Worm (Caenorhabditis elegans): ENCODE data around the gene Y43F8B.28.

Y43F8B.28 gene

ce11 chrV:19485690-19486089 is 571 bp downstream of the Y43F8B.28 start, which contains the start of gene Y43F8B.18:
Gene Y43F8B.18, plus strand, starts transcription at chrV:19485990.
- TF ChIP-seq nhr-237 (tag; optimal IDR thresholded peaks at IDR 0.05) = no peak
- TF ChIP-seq egl-27 (tag; optimal IDR thresholded peaks at IDR 0.05) = no peak
- no peak for TF ChIP-seq nhr-10 (tag; optimal IDR thresholded peaks at IDR 0.05)
- no peak for TF ChIP-seq dmd-4 (tag; optimal IDR thresholded peaks at IDR 0.05)
- no peak for TF ChIP-seq ama-1 (optimal IDR thresholded peaks at IDR 0.05)
- TF ChIP-seq unc-55 (GFP tag; optimal IDR thresholded peaks at IDR 0.05) = no peak
- no peak for TF ChIP-seq ceh-16 (tag; optimal IDR thresholded peaks at IDR 0.05)
- no peak for TF ChIP-seq lin-13 (GFP tag; optimal IDR thresholded peaks at IDR 0.05)

DNA sequence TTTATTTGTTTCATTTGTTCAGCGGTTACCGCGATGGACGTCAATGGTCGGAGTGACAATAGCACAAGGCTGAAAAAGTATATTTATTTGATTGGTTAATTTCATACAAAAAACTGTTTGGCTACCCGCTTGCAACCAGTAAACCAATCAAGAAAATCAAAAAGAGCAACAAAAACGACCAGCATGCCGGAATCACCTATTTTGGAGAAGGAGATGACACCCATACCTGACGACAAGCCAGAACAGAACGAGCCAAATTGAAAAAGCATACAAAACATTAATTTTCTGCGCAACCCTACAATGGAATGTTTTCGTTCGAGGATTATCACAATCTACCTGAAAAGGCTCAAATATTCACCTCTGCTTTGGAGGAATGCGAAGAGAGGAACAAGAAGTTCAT is 5.3 kb downstream of the Y43F8B.28 start, which contains the start of gene Y43F8B.7:
TSS of gene Y43F8B.7 (plus strand) at position 301 of the 400 bp plus-strand sequence.
- TF ChIP-seq elt-3 (tag; optimal IDR thresholded peaks at IDR 0.05) (no peak), nhr-10 (tag; optimal IDR thresholded peaks at IDR 0.05) (no peak), nhr-129 (tag; optimal IDR thresholded peaks at IDR 0.05) (no peak), C34F6.9 (tag; optimal IDR thresholded peaks at IDR 0.05) (no peak), nhr-21 (tag; optimal IDR thresholded peaks at IDR 0.05) (no peak), ceh-16 (tag; optimal IDR thresholded peaks at IDR 0.05) (no peak)

DNA sequence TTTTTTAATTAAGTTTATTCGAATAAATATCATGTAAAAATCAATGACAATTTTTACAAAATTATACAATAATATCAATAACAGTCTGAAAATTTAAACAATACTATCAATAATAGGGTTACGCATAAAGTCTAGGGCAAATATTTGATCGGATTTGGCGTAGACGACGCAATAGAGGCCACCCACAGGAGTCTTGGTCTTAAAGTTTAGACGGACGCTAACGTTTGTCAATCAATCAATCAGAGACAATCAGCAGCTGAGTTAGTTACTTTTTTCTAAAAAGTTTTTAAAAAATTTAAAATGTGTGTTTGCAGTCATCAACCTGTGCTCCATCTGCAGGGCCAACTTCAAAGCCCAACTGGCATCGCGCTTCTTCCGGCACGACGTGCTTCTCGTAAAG is 6.2 kb downstream of the Y43F8B.28 start, which contains the start of gene Y43F8B.29:
TSS of gene Y43F8B.29 (plus strand) at position 301 of the 400 bp plus-strand sequence.
- no peak for TF ChIP-seq elt-1 (tag; optimal IDR thresholded peaks at IDR 0.05)
- TF ChIP-seq nhr-25 (tag; optimal IDR thresholded peaks at IDR 0.05) = no peak
- TF ChIP-seq mab-5 (tag; optimal IDR thresholded peaks at IDR 0.05) = no peak
- TF ChIP-seq nhr-10 (tag; optimal IDR thresholded peaks at IDR 0.05) = no peak
- TF ChIP-seq aly-2 (tag; optimal IDR thresholded peaks at IDR 0.05) = no peak
- no peak for TF ChIP-seq R02D3.7 (tag; optimal IDR thresholded peaks at IDR 0.05)
- no peak for TF ChIP-seq lsy-2 (tag; optimal IDR thresholded peaks at IDR 0.05)
- TF ChIP-seq unc-39 (tag; optimal IDR thresholded peaks at IDR 0.05) = no peak
- no peak for TF ChIP-seq crh-2 (tag; optimal IDR thresholded peaks at IDR 0.05)
- TF ChIP-seq egl-27 (tag; optimal IDR thresholded peaks at IDR 0.05) = no peak
- no peak for TF ChIP-seq lin-13 (GFP tag; optimal IDR thresholded peaks at IDR 0.05)
- no peak for TF ChIP-seq lin-39 (tag; optimal IDR thresholded peaks at IDR 0.05)
- TF ChIP-seq mbf-1 (tag; optimal IDR thresholded peaks at IDR 0.05) = no peak
- no peak for TF ChIP-seq sem-4 (tag; optimal IDR thresholded peaks at IDR 0.05)
- no peak for TF ChIP-seq nhr-23 (tag; optimal IDR thresholded peaks at IDR 0.05)

- no peak for TF ChIP-seq crh-2 (tag; optimal IDR thresholded peaks at IDR 0.05)
- TF ChIP-seq ZK546.5 (tag; optimal IDR thresholded peaks at IDR 0.05) = no peak
- no peak for TF ChIP-seq egl-27 (tag; optimal IDR thresholded peaks at IDR 0.05)
- no peak for TF ChIP-seq unc-55 (GFP tag; optimal IDR thresholded peaks at IDR 0.05)
- no peak for TF ChIP-seq gmeb-1 (tag; optimal IDR thresholded peaks at IDR 0.05)
- no peak for TF ChIP-seq mbf-1 (tag; optimal IDR thresholded peaks at IDR 0.05)
- TF ChIP-seq elt-1 (tag; optimal IDR thresholded peaks at IDR 0.05) = no peak
- TF ChIP-seq mab-5 (tag; optimal IDR thresholded peaks at IDR 0.05) = no peak
- TF ChIP-seq ceh-16 (tag; optimal IDR thresholded peaks at IDR 0.05) = no peak
- no peak for TF ChIP-seq snpc-4 (tag; optimal IDR thresholded peaks at IDR 0.05)
- no peak for TF ChIP-seq nhr-25 (tag; optimal IDR thresholded peaks at IDR 0.05)
These were observed 10.0 kb downstream of the Y43F8B.28 start for ce11 chrV:19495145-19495544.

DNA sequence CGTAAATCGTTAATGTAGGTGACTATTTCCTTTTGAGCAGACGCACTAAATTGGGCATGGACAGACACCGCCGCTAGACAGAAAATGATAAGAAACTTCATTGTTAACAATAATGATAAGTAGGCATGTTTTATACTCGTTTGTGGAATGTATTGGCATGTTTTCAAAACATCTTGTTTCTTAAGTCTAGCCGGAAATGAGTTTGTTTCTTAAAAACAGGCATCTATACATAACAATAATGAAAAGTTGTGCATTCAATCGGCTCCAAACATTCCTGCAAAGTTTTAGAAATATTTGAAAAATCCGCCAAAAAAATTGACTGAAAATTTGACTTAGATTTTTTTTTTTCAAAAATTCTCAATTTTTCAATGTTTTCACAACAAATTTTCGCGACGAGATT is 10.5 kb downstream of the Y43F8B.28 start, which contains the start of gene scl-21:
TSS of gene scl-21 (minus strand) at position 101 of the 400 bp plus-strand sequence.
- TF ChIP-seq mab-5 (tag; optimal IDR thresholded peaks at IDR 0.05) (no peak), nhr-12 (tag; optimal IDR thresholded peaks at IDR 0.05) (no peak), ztf-11 (tag; optimal IDR thresholded peaks at IDR 0.05) (no peak), nhr-237 (tag; optimal IDR thresholded peaks at IDR 0.05) (no peak), Y55F3AM.14 (GFP tag; optimal IDR thresholded peaks at IDR 0.05) (no peak), nhr-21 (tag; optimal IDR thresholded peaks at IDR 0.05) (no peak), alr-1 (tag; optimal IDR thresholded peaks at IDR 0.05) (no peak), skn-1 (tag; optimal IDR thresholded peaks at IDR 0.05) (no peak), ztf-4 (tag; optimal IDR thresholded peaks at IDR 0.05) (no peak), C34F6.9 (tag; optimal IDR thresholded peaks at IDR 0.05) (no peak), nhr-6 (tag; optimal IDR thresholded peaks at IDR 0.05) (no peak), R02D3.7 (tag; optimal IDR thresholded peaks at IDR 0.05) (no peak), dmd-4 (tag; optimal IDR thresholded peaks at IDR 0.05) (no peak), nhr-25 (tag; optimal IDR thresholded peaks at IDR 0.05) (no peak), nhr-23 (tag; optimal IDR thresholded peaks at IDR 0.05) (no peak), sma-3 (GFP tag; optimal IDR thresholded peaks at IDR 0.05) (no peak), fos-1 (tag; optimal IDR thresholded peaks at IDR 0.05) (no peak), mdl-1 (tag; optimal IDR thresholded peaks at IDR 0.05) (no peak), nhr-129 (tag; optimal IDR thresholded peaks at IDR 0.05) (no peak), nhr-77 (tag; optimal IDR thresholded peaks at IDR 0.05) (no peak)
